Fruit fly (Drosophila melanogaster): Measurements from ENCODE around the gene CG14411.
A peak's percentile ranks its signal among the peaks of the same experiment; 100 is the strongest.

CG14411 gene

DNA sequence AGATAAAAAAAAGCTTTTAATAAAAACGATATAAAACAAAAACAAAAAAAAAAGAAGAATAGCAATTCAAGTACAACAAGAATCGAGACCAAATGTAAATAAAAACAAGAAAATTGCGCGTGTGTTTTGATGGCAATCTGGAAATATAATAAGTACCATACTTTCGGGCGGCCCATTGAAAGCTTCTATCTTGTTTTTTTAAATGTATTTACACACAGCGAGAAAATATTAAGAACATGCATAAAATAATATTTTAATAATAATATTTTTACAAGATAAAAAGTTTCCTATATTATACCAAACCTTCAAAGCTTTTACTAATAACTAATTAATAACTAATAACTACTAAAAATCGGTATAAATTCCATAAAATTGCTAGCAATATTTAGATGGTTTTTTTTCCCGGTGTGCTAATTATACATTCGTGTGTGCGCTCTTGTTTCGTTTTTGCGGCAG is 8.0 kb downstream of the CG14411 start (continued):
- TF ChIP-seq Gsc (GFP tag; IDR thresholded peaks at IDR 0.05) (no peak), knrl (GFP tag; IDR thresholded peaks at IDR 0.05; ENCODE audit: partially characterized antibody) (no peak), stwl (tag; optimal IDR thresholded peaks at IDR 0.05) (no peak), mirr (GFP tag; optimal IDR thresholded peaks at IDR 0.05) (no peak), kah (GFP tag; optimal IDR thresholded peaks at IDR 0.05) (no peak), ap (GFP tag; IDR thresholded peaks at IDR 0.05) (0 out of 2 replicates have a peak, but pooled peaks have one; percentile 20), CG10366 (GFP tag; IDR thresholded peaks at IDR 0.05) (peak; percentile 8; the same call in 1 of the 2 replicates), CG3838 (GFP tag; optimal IDR thresholded peaks at IDR 0.05) (no peak), CG17802 (tag; optimal IDR thresholded peaks at IDR 0.05) (no peak), CG9215 (GFP tag; IDR thresholded peaks at IDR 0.05) (no peak), CG16815 (GFP tag; optimal IDR thresholded peaks at IDR 0.05) (no peak), CG4424 (GFP tag; optimal IDR thresholded peaks at IDR 0.05) (peak; percentile 29), sisA (GFP tag; IDR thresholded peaks at IDR 0.05) (no peak), Vsx1 (GFP tag; optimal IDR thresholded peaks at IDR 0.05) (no peak), CG30403 (GFP tag; optimal IDR thresholded peaks at IDR 0.05) (peak; percentile 27), CG2202 (tag; optimal IDR thresholded peaks at IDR 0.05) (no peak), ab (GFP tag; optimal IDR thresholded peaks at IDR 0.05) (no peak), CG9932 (GFP tag; IDR thresholded peaks at IDR 0.05) (peak; percentile 54), CG7556 (GFP tag; optimal IDR thresholded peaks at IDR 0.05) (peak; percentile 56), Jarid2 (GFP tag; optimal IDR thresholded peaks at IDR 0.05) (no peak), CG3407 (GFP tag; optimal IDR thresholded peaks at IDR 0.05) (no peak), CG16813 (GFP tag; IDR thresholded peaks at IDR 0.05; ENCODE audit: partially characterized antibody) (no peak), CG8944 (GFP tag; optimal IDR thresholded peaks at IDR 0.05) (no peak), slbo (GFP tag; IDR thresholded peaks at IDR 0.05) (peak; percentile 75), jigr1 (GFP tag; IDR thresholded peaks at IDR 0.05) (no peak), Oaz (GFP tag; IDR thresholded peaks at IDR 0.05) (no peak), repo (GFP tag; optimal IDR thresholded peaks at IDR 0.05) (no peak), Hr39 (optimal IDR thresholded peaks at IDR 0.05) (no peak), CG33213 (GFP tag; optimal IDR thresholded peaks at IDR 0.05) (no peak), Six4 (GFP tag; optimal IDR thresholded peaks at IDR 0.05) (no peak), cwo (GFP tag; optimal IDR thresholded peaks at IDR 0.05) (peak; percentile 26), CG8089 (GFP tag; optimal IDR thresholded peaks at IDR 0.05) (no peak), Nf-YB (GFP tag; optimal IDR thresholded peaks at IDR 0.05) (peak; percentile 3), org-1 (GFP tag; optimal IDR thresholded peaks at IDR 0.05) (no peak), gem (tag; optimal IDR thresholded peaks at IDR 0.05) (peak; percentile 81), lbe (GFP tag; optimal IDR thresholded peaks at IDR 0.05) (no peak), CG12299 (tag; optimal IDR thresholded peaks at IDR 0.05) (no peak), Rfx (GFP tag; IDR thresholded peaks at IDR 0.05) (peak; percentile 49), CG14860 (GFP tag; IDR thresholded peaks at IDR 0.05; ENCODE audit: partially characterized antibody) (no peak), exex (tag; optimal IDR thresholded peaks at IDR 0.05) (no peak), CG13624 (GFP tag; optimal IDR thresholded peaks at IDR 0.05) (no peak), CG7963 (GFP tag; IDR thresholded peaks at IDR 0.05; ENCODE audit: partially characterized antibody) (no peak), ro (GFP tag; IDR thresholded peaks at IDR 0.05) (no peak), CG7839 (tag; optimal IDR thresholded peaks at IDR 0.05) (peak; percentile 74), PHDP (tag; optimal IDR thresholded peaks at IDR 0.05) (peak; percentile 63), Taf1 (GFP tag; IDR thresholded peaks at IDR 0.05) (no peak), CG4282 (GFP tag; optimal IDR thresholded peaks at IDR 0.05) (no peak), nau (GFP tag; optimal IDR thresholded peaks at IDR 0.05) (no peak), aop (GFP tag; IDR thresholded peaks at IDR 0.05) (no peak), nerfin-1 (tag; optimal IDR thresholded peaks at IDR 0.05) (peak; percentile 2), pita (GFP tag; optimal IDR thresholded peaks at IDR 0.05) (no peak), cato (GFP tag; optimal IDR thresholded peaks at IDR 0.05; ENCODE audit: borderline replicate concordance) (no peak)
